Fruit fly (Drosophila melanogaster) whole organism, embryonic: ENCODE measurements around the gene sad.

ENCODE experiments used
- ATbp ChIP-seq: fragments of 200-800 bp; sonication (Bioruptor generic); optimal IDR thresholded peaks from 2 replicates; lab custom pipeline; 2017; ENCODE audit warnings: missing biosample characterization, mild to moderate bottlenecking, missing genetic modification characterization, missing genetic modification reagents
- Atf6 ChIP-seq: fragments of 200-800 bp; sonication (Bioruptor generic); IDR thresholded peaks from 2 replicates; pipeline ENCODE4 v1.3.6; 2022; ENCODE audit warnings: missing biosample characterization, missing genetic modification characterization
- B-H2 ChIP-seq: fragments of 200-800 bp; sonication (Bioruptor generic); optimal IDR thresholded peaks from 2 replicates; lab custom pipeline; 2018; ENCODE audit warnings: missing biosample characterization, mild to moderate bottlenecking, missing genetic modification characterization
- CG10431 ChIP-seq: fragments of 200-800 bp; sonication (Bioruptor generic); optimal IDR thresholded peaks from 3 replicates; lab custom pipeline; 2018; ENCODE audit warnings: missing biosample characterization, mild to moderate bottlenecking, missing genetic modification characterization
- CG11695 ChIP-seq: fragments of 200-800 bp; sonication (Bioruptor generic); IDR thresholded peaks from 3 replicates; pipeline ENCODE4 v1.3.6; 2022; ENCODE audit warnings: missing biosample characterization, missing genetic modification characterization
- CG15269 ChIP-seq: fragments of 200-800 bp; sonication (Bioruptor generic); optimal IDR thresholded peaks from 2 replicates; lab custom pipeline; 2018; ENCODE audit warnings: missing biosample characterization, mild to moderate bottlenecking, missing genetic modification characterization, moderate library complexity
- CG16863 ChIP-seq: fragments of 200-800 bp; sonication (Bioruptor generic); optimal IDR thresholded peaks from 3 replicates; lab custom pipeline; 2016; ENCODE audit warnings: missing biosample characterization, missing genetic modification characterization
- CG18262 ChIP-seq: fragments of 200-800 bp; optimal IDR thresholded peaks from 3 replicates; lab custom pipeline; 2019; ENCODE audit warnings: missing biosample characterization, mild to moderate bottlenecking, missing genetic modification characterization, moderate library complexity
- CG30020 ChIP-seq: fragments of 200-800 bp; optimal IDR thresholded peaks from 2 replicates; lab custom pipeline; 2019; ENCODE audit warnings: missing biosample characterization, mild to moderate bottlenecking, missing genetic modification characterization, moderate library complexity
- CG33557 ChIP-seq: fragments of 200-800 bp; sonication (Bioruptor generic); optimal IDR thresholded peaks from 2 replicates; lab custom pipeline; 2019; ENCODE audit warnings: missing biosample characterization, mild to moderate bottlenecking, missing genetic modification characterization, moderate library complexity
- CG5953 ChIP-seq: fragments of 200-800 bp; sonication (Bioruptor generic); IDR thresholded peaks from 2 replicates; pipeline ENCODE4 v1.3.6; 2022; ENCODE audit warnings: missing biosample characterization, missing genetic modification characterization
- CG6683 ChIP-seq: fragments of 200-800 bp; sonication (Bioruptor generic); optimal IDR thresholded peaks from 2 replicates; lab custom pipeline; 2017; ENCODE audit warnings: missing biosample characterization, mild to moderate bottlenecking, missing genetic modification characterization, missing genetic modification reagents
- CG7745 ChIP-seq: fragments of 200-800 bp; sonication (Bioruptor generic); optimal IDR thresholded peaks from 2 replicates; lab custom pipeline; 2018; ENCODE audit warnings: missing biosample characterization, mild to moderate bottlenecking, missing genetic modification characterization, moderate library complexity
- CG9215 ChIP-seq: fragments of 200-800 bp; sonication (Bioruptor generic); IDR thresholded peaks from 2 replicates; pipeline ENCODE4 v1.3.6; 2022; ENCODE audit warnings: missing biosample characterization, missing genetic modification characterization
- CG9876 ChIP-seq: fragments of 200-800 bp; sonication (Bioruptor generic); optimal IDR thresholded peaks from 2 replicates; lab custom pipeline; 2016; ENCODE audit warnings: missing biosample characterization, missing genetic modification characterization
- Camta ChIP-seq: fragments of 200-800 bp; sonication (Bioruptor generic); optimal IDR thresholded peaks from 2 replicates; lab custom pipeline; 2016; ENCODE audit warnings: missing biosample characterization, missing genetic modification characterization
- Fer2 ChIP-seq: fragments of 200-800 bp; sonication (Bioruptor generic); optimal IDR thresholded peaks from 2 replicates; lab custom pipeline; 2018; ENCODE audit warnings: missing biosample characterization, mild to moderate bottlenecking, missing genetic modification characterization, moderate library complexity
- Hmr ChIP-seq: fragments of 200-800 bp; sonication (Bioruptor generic); optimal IDR thresholded peaks from 3 replicates; lab custom pipeline; 2017; ENCODE audit warnings: mild to moderate bottlenecking, missing biosample characterization, missing genetic modification reagents, missing genetic modification characterization
- Hmx ChIP-seq: fragments of 200-800 bp; sonication (Bioruptor generic); optimal IDR thresholded peaks from 2 replicates; lab custom pipeline; 2016; ENCODE audit warnings: missing biosample characterization, missing genetic modification characterization
- Hr78 ChIP-seq, 2 experiments: fragments of 200-800 bp in 1 of 2; fragments of >200 bp in 1 of 2; sonication (Bioruptor generic) in 1 of 2; optimal IDR thresholded peaks; 2 replicates each; lab custom pipeline; 2017 to 2019; ENCODE audit warnings: missing biosample characterization in 2 of 2, missing genetic modification characterization in 2 of 2, mild to moderate bottlenecking in 1 of 2, moderate library complexity in 1 of 2
- Hsf ChIP-seq: fragments of 200-800 bp; sonication (Bioruptor generic); optimal IDR thresholded peaks from 3 replicates; lab custom pipeline; 2016; ENCODE audit warnings: missing biosample characterization, missing genetic modification characterization
- MBD-R2 ChIP-seq: fragments of 200-800 bp; sonication (Bioruptor generic); IDR thresholded peaks from 2 replicates; pipeline ENCODE4 v1.3.6; 2022; ENCODE audit warnings: missing biosample characterization, missing genetic modification characterization
- NC2β ChIP-seq: fragments of 200-800 bp; sonication (Bioruptor generic); optimal IDR thresholded peaks from 2 replicates; lab custom pipeline; 2016; ENCODE audit warnings: missing biosample characterization, missing genetic modification characterization
- Nf-YA ChIP-seq: fragments of 200-800 bp; sonication (Bioruptor generic); IDR thresholded peaks from 2 replicates; pipeline ENCODE4 v1.3.6; 2022; ENCODE audit warnings: missing biosample characterization, missing genetic modification characterization
- NfI ChIP-seq: fragments of 200-800 bp; sonication (Bioruptor generic); optimal IDR thresholded peaks from 3 replicates; lab custom pipeline; 2018; ENCODE audit warnings: missing biosample characterization, mild to moderate bottlenecking, missing genetic modification characterization, moderate library complexity
- Oli ChIP-seq: fragments of 200-800 bp; sonication (Bioruptor generic); optimal IDR thresholded peaks from 2 replicates; lab custom pipeline; 2018; ENCODE audit warnings: missing biosample characterization, mild to moderate bottlenecking, missing genetic modification characterization, moderate library complexity
- Sin3A ChIP-seq: fragments of >200 bp; optimal IDR thresholded peaks from 2 replicates; lab custom pipeline; 2018
- abd-A ChIP-seq: fragments of 200-800 bp; sonication (Bioruptor generic); optimal IDR thresholded peaks from 3 replicates; lab custom pipeline; 2019; ENCODE audit warnings: missing biosample characterization, mild to moderate bottlenecking, missing genetic modification characterization, moderate library complexity
- bsh ChIP-seq, 2 experiments: fragments of 200-800 bp; sonication (Bioruptor generic); optimal IDR thresholded peaks; 2 replicates each; lab custom pipeline; 2017 to 2018; ENCODE audit warnings: mild to moderate bottlenecking in 2 of 2, missing biosample characterization in 2 of 2, missing genetic modification characterization in 2 of 2, moderate library complexity in 1 of 2
- chinmo ChIP-seq: fragments of 200-800 bp; sonication (Bioruptor generic); IDR thresholded peaks from 4 replicates; pipeline ENCODE4 v1.3.6; 2022; ENCODE audit warnings: missing biosample characterization, missing genetic modification characterization; ENCODE audit not compliant: partially characterized antibody
- exex ChIP-seq: fragments of 200-800 bp; sonication (Bioruptor generic); optimal IDR thresholded peaks from 4 replicates; lab custom pipeline; 2018; ENCODE audit warnings: missing biosample characterization, mild to moderate bottlenecking, missing genetic modification characterization, moderate library complexity
- eyg ChIP-seq: fragments of 200-800 bp; sonication (Bioruptor generic); optimal IDR thresholded peaks from 3 replicates; lab custom pipeline; 2016; ENCODE audit warnings: missing biosample characterization, missing genetic modification characterization
- fd102C ChIP-seq: fragments of 200-800 bp; sonication (Bioruptor generic); optimal IDR thresholded peaks from 2 replicates; lab custom pipeline; 2018; ENCODE audit warnings: missing biosample characterization, mild to moderate bottlenecking, missing genetic modification characterization, moderate library complexity
- fd64A ChIP-seq: fragments of 200-800 bp; sonication (Bioruptor generic); optimal IDR thresholded peaks from 3 replicates; lab custom pipeline; 2018; ENCODE audit warnings: missing biosample characterization, mild to moderate bottlenecking, missing genetic modification characterization
- hth ChIP-seq: fragments of >200 bp; optimal IDR thresholded peaks from 2 replicates; lab custom pipeline; 2017; ENCODE audit warnings: inconsistent platforms
- jigr1 ChIP-seq: fragments of 200-800 bp; sonication (Bioruptor generic); IDR thresholded peaks from 3 replicates; pipeline ENCODE4 v1.3.6; 2022; ENCODE audit warnings: missing biosample characterization, missing genetic modification characterization
- klu ChIP-seq: fragments of 200-800 bp; sonication (Bioruptor generic); IDR thresholded peaks from 2 replicates; pipeline ENCODE4 v1.3.6; 2022; ENCODE audit warnings: missing biosample characterization, missing genetic modification characterization
- kni ChIP-seq: fragments of 200-800 bp; sonication (Bioruptor generic); optimal IDR thresholded peaks from 3 replicates; lab custom pipeline; 2017; ENCODE audit warnings: mild to moderate bottlenecking, missing biosample characterization, missing genetic modification reagents, missing genetic modification characterization
- lilli ChIP-seq: fragments of 200-800 bp; sonication (Bioruptor generic); optimal IDR thresholded peaks from 3 replicates; lab custom pipeline; 2016; ENCODE audit warnings: missing biosample characterization, missing genetic modification characterization
- mld ChIP-seq: fragments of 200-800 bp; sonication (Bioruptor generic); IDR thresholded peaks from 3 replicates; pipeline ENCODE4 v1.3.6; 2022; ENCODE audit warnings: missing biosample characterization, missing genetic modification characterization; ENCODE audit not compliant: partially characterized antibody
- odd ChIP-seq: fragments of 200-800 bp; sonication (Bioruptor generic); optimal IDR thresholded peaks from 2 replicates; lab custom pipeline; 2017; ENCODE audit warnings: missing biosample characterization, mild to moderate bottlenecking, missing genetic modification characterization
- pho ChIP-seq: fragments of 200-800 bp; sonication (Bioruptor generic); optimal IDR thresholded peaks from 2 replicates; lab custom pipeline; 2016; ENCODE audit warnings: missing biosample characterization, missing genetic modification characterization
- ro ChIP-seq: fragments of 200-800 bp; sonication (Bioruptor generic); IDR thresholded peaks from 2 replicates; pipeline ENCODE4 v1.3.6; 2022; ENCODE audit warnings: missing biosample characterization, missing genetic modification characterization
- seq ChIP-seq: fragments of 200-800 bp; sonication (Bioruptor generic); IDR thresholded peaks from 2 replicates; pipeline ENCODE4 v1.3.6; 2022; ENCODE audit warnings: missing biosample characterization, missing genetic modification characterization
- tll ChIP-seq, 2 experiments: fragments of 200-800 bp in 1 of 2; fragments of >200 bp in 1 of 2; sonication (Bioruptor generic) in 1 of 2; optimal IDR thresholded peaks; 2 replicates each; lab custom pipeline; 2017 to 2019; ENCODE audit warnings: missing biosample characterization in 2 of 2, missing genetic modification characterization in 2 of 2, mild to moderate bottlenecking in 1 of 2, moderate library complexity in 1 of 2
- trem ChIP-seq: fragments of 200-800 bp; optimal IDR thresholded peaks from 3 replicates; lab custom pipeline; 2019; ENCODE audit warnings: missing biosample characterization, mild to moderate bottlenecking, missing genetic modification characterization, moderate library complexity
- ttk ChIP-seq: fragments of 200-800 bp; sonication (Bioruptor generic); IDR thresholded peaks from 2 replicates; pipeline ENCODE4 v2.1.2; 2022; ENCODE audit warnings: missing biosample characterization, missing genetic modification characterization
- zfh2 ChIP-seq: fragments of 200-800 bp; sonication (Bioruptor generic); optimal IDR thresholded peaks from 2 replicates; lab custom pipeline; 2016; ENCODE audit warnings: missing biosample characterization, missing genetic modification characterization

sad gene

DNA sequence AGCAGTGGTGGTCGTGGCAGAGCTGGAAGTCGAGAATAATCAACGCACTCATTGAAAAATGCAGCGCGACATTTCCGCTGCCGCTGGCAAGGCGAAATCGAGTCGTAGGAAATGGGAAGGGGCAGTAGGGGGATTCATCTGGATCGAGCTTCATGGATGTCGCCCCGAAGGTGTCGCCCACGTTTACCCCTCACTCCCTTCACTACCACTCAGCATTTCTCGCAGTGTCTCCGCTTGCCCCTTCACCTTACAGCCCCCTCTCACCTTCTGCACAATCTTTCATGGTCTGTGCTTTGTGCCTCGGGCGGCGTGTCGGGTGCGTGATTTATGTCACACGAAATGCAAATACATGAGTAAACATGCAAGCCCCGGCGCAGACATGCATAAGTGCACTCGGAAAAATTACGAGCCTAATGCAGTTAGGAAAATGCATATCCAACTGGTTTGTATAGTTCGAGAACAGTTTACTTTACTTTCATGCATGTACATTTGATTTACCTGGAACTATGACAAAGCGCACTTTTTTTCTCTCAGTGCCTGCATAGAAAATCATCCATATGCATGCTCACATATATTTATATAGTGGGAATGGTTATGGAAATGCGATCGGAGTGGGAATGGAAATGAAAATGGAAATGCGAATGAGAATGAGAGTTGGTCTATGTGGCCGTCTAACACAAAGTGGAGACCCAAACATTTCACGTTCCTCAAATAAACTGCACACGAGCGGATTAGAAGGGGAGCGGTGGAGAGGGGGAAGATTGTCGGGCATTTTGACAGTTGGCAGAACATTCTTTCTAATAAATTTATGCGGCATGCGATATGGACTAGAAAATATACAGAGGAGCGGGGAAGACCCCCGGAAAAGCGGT is 27.4 kb upstream of the sad start (continued):
- peak; percentile 80 for TF ChIP-seq Nf-YA
- peak; percentile 74; the same call in 2 of the 3 replicates for TF ChIP-seq CG11695 (GFP tag; lab: Robert Waterston, UW)
- peak; percentile 92 for TF ChIP-seq Oli
- TF ChIP-seq mld, result no peak
- peak; percentile 77 for TF ChIP-seq eyg (GFP tag; lab: Kevin White, UChicago)
- no peak for TF ChIP-seq Sin3A
- peak; percentile 92 for TF ChIP-seq Camta (GFP tag; lab: Kevin White, UChicago)
- peak; percentile 22 for TF ChIP-seq Hmr
- TF ChIP-seq abd-A (tag; lab: Kevin White, UChicago), result peak; percentile 78
- peak; percentile 84 for TF ChIP-seq NfI
- peak; percentile 99 for TF ChIP-seq kni (GFP tag; lab: Kevin White, UChicago)
- no peak for TF ChIP-seq Hmx (GFP tag; lab: Kevin White, UChicago)
- peak; percentile 81 for TF ChIP-seq trem (tag; lab: Kevin White, UChicago)
- TF ChIP-seq fd64A (GFP tag; lab: Kevin White, UChicago), result peak; percentile 94
- no peak for TF ChIP-seq zfh2 (GFP tag; lab: Kevin White, UChicago)
- peak; percentile 44 for TF ChIP-seq CG6683 (GFP tag; lab: Kevin White, UChicago)
- no peak for TF ChIP-seq hth (lab: Kevin White, UChicago)
- TF ChIP-seq CG7745, result no peak
- peak; percentile 90 for TF ChIP-seq CG16863 (GFP tag; lab: Kevin White, UChicago)
- TF ChIP-seq NC2β (GFP tag; lab: Kevin White, UChicago), result peak; percentile 91
- peak; percentile 93 for TF ChIP-seq ttk (GFP tag; lab: Robert Waterston, UW)
- peak; percentile 73 for TF ChIP-seq CG33557 (GFP tag; lab: Kevin White, UChicago)
- peak; percentile 65 for TF ChIP-seq CG9876 (GFP tag; lab: Kevin White, UChicago)
- peak; percentile 75 for TF ChIP-seq lilli
- peak; percentile 86 for TF ChIP-seq Hsf (GFP tag; lab: Kevin White, UChicago)
- peak; percentile 53 for TF ChIP-seq CG30020
- TF ChIP-seq pho (GFP tag; lab: Kevin White, UChicago), result peak; percentile 44
- TF ChIP-seq Fer2, result peak; percentile 23
- TF ChIP-seq fd102C, result no peak
- peak; percentile 88 for TF ChIP-seq CG10431 (GFP tag; lab: Kevin White, UChicago)
- TF ChIP-seq Hr78 (GFP tag; optimal IDR thresholded peaks at IDR 0.05; lab: Kevin White, UChicago), result peak in 1 of 2 experiments; percentile 97
- TF ChIP-seq chinmo (GFP tag; lab: Robert Waterston, UW), result no peak
- TF ChIP-seq seq, result peak; percentile 73
- peak; percentile 67 for TF ChIP-seq odd (GFP tag; lab: Kevin White, UChicago)
- peak; percentile 90 for TF ChIP-seq jigr1 (GFP tag; lab: Robert Waterston, UW)
- TF ChIP-seq klu (GFP tag; lab: Robert Waterston, UW), result peak; percentile 57; the same call in 1 of the 2 replicates
- TF ChIP-seq CG18262 (tag; lab: Kevin White, UChicago), result peak; percentile 96
- TF ChIP-seq B-H2, result no peak
- TF ChIP-seq exex (tag; lab: Kevin White, UChicago), result no peak
- peak; percentile 96 for TF ChIP-seq CG5953 (GFP tag; lab: Robert Waterston, UW)
- TF ChIP-seq ro, result peak; percentile 73
- TF ChIP-seq ATbp, result peak; percentile 97
- TF ChIP-seq Atf6 (GFP tag; lab: Robert Waterston, UW), result peak; percentile 42; the same call in 1 of the 2 replicates
- peak; percentile 15; the same call in 1 of the 2 replicates for TF ChIP-seq MBD-R2 (GFP tag; lab: Robert Waterston, UW)
- TF ChIP-seq CG15269 (tag; lab: Kevin White, UChicago), result peak; percentile 69
- TF ChIP-seq tll (GFP tag; optimal IDR thresholded peaks at IDR 0.05; lab: Kevin White, UChicago), result no peak
- TF ChIP-seq bsh (GFP tag; optimal IDR thresholded peaks at IDR 0.05; lab: Kevin White, UChicago), result peak; percentile 73 to 98
- TF ChIP-seq CG9215 (GFP tag; lab: Robert Waterston, UW), result peak; percentile 66
